Worm (Caenorhabditis elegans): Measurements from ENCODE around the gene nhr-234.

- TF ChIP-seq sptf-2 (GFP tag; optimal IDR thresholded peaks at IDR 0.05) (no peak), bed-1 (GFP tag; IDR thresholded peaks at IDR 0.05) (no peak), chd-7 (tag; optimal IDR thresholded peaks at IDR 0.05) (no peak), F49E8.2 (tag; optimal IDR thresholded peaks at IDR 0.05; ENCODE audit: insufficient read depth) (no peak), nhr-179 (tag; optimal IDR thresholded peaks at IDR 0.05) (no peak), dpl-1 (GFP tag; optimal IDR thresholded peaks at IDR 0.05) (no peak), nfya-1 (tag; optimal IDR thresholded peaks at IDR 0.05; ENCODE audit: borderline replicate concordance, insufficient read depth) (no peak), hrde-1 (tag; optimal IDR thresholded peaks at IDR 0.05; ENCODE audit: borderline replicate concordance) (no peak)
Measured at ce11 chrII:12617586-12617985, 18.9 kb upstream of the nhr-234 start, which contains the start of gene nspe-3.
